Worm (Caenorhabditis elegans): ENCODE data around the gene acr-9.

DNA sequence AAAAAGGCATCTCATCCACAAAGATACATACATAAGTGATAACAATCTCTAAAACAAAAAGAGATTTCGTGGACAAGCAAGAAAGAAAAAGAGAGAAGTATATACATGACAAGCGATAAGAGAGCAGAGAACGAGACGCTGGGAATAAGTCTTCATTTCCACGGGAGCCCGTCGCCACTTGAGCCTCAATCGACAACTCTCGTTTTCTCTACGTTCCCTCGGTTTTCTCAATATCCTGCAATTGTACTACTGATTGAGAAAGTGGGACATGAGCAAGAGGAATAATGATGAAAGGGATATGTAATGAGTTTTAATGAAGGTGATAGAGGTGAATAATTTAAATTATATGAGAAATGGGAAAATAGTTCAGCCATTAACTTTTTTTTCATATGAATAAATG lies 9.2 kb downstream of the acr-9 start:
- TF ChIP-seq unc-62 (GFP tag; optimal IDR thresholded peaks at IDR 0.05) (no peak), lsy-2 (tag; optimal IDR thresholded peaks at IDR 0.05) (no peak), egl-27 (tag; optimal IDR thresholded peaks at IDR 0.05) (no peak), peb-1 (tag; optimal IDR thresholded peaks at IDR 0.05) (no peak)

All from whole organism, L2 larva.